Fruit fly (Drosophila melanogaster) whole organism, prepupa: ENCODE data around the gene CG43232.
A peak's percentile ranks its signal among the peaks of the same experiment; 100 is the strongest.

Source experiments
- CG31627 ChIP-seq: fragments of 200-800 bp; sonication (Bioruptor generic); optimal IDR thresholded peaks from 3 replicates; lab custom pipeline; 2016; ENCODE audit warnings: missing biosample characterization, missing genetic modification characterization
- CG3919 ChIP-seq: fragments of 200-800 bp; sonication (Bioruptor generic); optimal IDR thresholded peaks from 3 replicates; lab custom pipeline; 2016; ENCODE audit warnings: missing biosample characterization, missing genetic modification characterization
- CG6792 ChIP-seq: fragments of 200-800 bp; sonication (Bioruptor generic); optimal IDR thresholded peaks from 3 replicates; lab custom pipeline; 2016; ENCODE audit warnings: missing biosample characterization, missing genetic modification characterization
- CG6854 ChIP-seq: fragments of 200-800 bp; sonication (Bioruptor generic); optimal IDR thresholded peaks from 2 replicates; lab custom pipeline; 2017; ENCODE audit warnings: missing biosample characterization, mild to moderate bottlenecking, missing genetic modification characterization
- CG7368 ChIP-seq: fragments of 200-800 bp; sonication (Bioruptor generic); optimal IDR thresholded peaks from 3 replicates; lab custom pipeline; 2016; ENCODE audit warnings: missing biosample characterization, missing genetic modification characterization
- CG8319 ChIP-seq: fragments of 200-800 bp; sonication (Bioruptor generic); optimal IDR thresholded peaks from 3 replicates; lab custom pipeline; 2016; ENCODE audit warnings: missing biosample characterization, missing genetic modification characterization
- Gug ChIP-seq: fragments of 200-800 bp; sonication (Bioruptor generic); IDR thresholded peaks from 2 replicates; pipeline ENCODE4 v1.3.6; 2022; ENCODE audit warnings: missing biosample characterization, missing genetic modification characterization
- dsx ChIP-seq: fragments of 200-800 bp; optimal IDR thresholded peaks from 3 replicates; lab custom pipeline; 2019; ENCODE audit warnings: missing biosample characterization, mild to moderate bottlenecking, missing genetic modification characterization, moderate library complexity; ENCODE audit not compliant: poor library complexity, severe bottlenecking
- esn ChIP-seq: fragments of 200-800 bp; sonication (Bioruptor generic); optimal IDR thresholded peaks from 2 replicates; lab custom pipeline; 2016; ENCODE audit warnings: missing biosample characterization, mild to moderate bottlenecking, missing genetic modification characterization, moderate library complexity
- lz ChIP-seq: fragments of 200-800 bp; sonication (Bioruptor generic); optimal IDR thresholded peaks from 3 replicates; lab custom pipeline; 2016; ENCODE audit warnings: missing biosample characterization, missing genetic modification characterization

DNA sequence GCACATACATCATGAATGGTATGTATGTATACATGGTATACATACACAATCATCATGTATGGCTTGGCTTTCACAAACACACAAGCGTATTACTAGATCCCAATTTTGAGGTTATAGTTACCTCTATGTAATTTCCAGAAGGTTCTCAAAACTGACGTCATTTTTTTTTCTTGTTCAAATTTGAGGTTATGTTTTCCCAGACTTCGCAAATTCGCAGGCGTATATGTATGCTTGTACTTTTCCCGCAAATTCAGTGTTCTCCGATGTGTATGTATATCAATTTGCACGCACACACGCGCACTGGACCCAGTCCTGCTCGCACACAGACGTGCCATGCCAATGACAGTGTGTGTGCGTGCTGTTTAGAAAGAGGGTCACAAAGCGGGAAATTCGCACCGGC is 34.4 kb downstream of the CG43232 start:
- TF ChIP-seq esn (GFP tag; lab: Kevin White, UChicago): no peak
- no peak for TF ChIP-seq CG6854 (GFP tag; lab: Kevin White, UChicago)
- no peak for TF ChIP-seq CG7368 (GFP tag; lab: Kevin White, UChicago)
- TF ChIP-seq CG3919 (GFP tag; lab: Kevin White, UChicago): no peak
- no peak for TF ChIP-seq CG31627 (GFP tag; lab: Kevin White, UChicago)
- TF ChIP-seq CG6792 (GFP tag; lab: Kevin White, UChicago): no peak
- no peak for TF ChIP-seq CG8319 (GFP tag; lab: Kevin White, UChicago)
- TF ChIP-seq lz (GFP tag; lab: Kevin White, UChicago): no peak
- peak; percentile 50 for TF ChIP-seq dsx (GFP tag; lab: Kevin White, UChicago)
- no peak for TF ChIP-seq Gug (GFP tag; lab: Robert Waterston, UW)
